Worm (Caenorhabditis elegans) whole organism, L3 larva: Measurements from ENCODE around the gene F14H12.7.

ENCODE experiments used
- jun-1 ChIP-seq: fragments of 150-350 bp; optimal IDR thresholded peaks from 2 replicates; lab custom pipeline; 2014; ENCODE audit warnings: missing biosample characterization, missing genetic modification reagents, missing genetic modification characterization
- nhr-11 ChIP-seq: fragments of 150-350 bp; optimal IDR thresholded peaks from 2 replicates; lab custom pipeline; 2014; ENCODE audit warnings: missing biosample characterization, missing genetic modification characterization

ce11 chrX:4402854-4403253 lies 40.4 kb upstream of the F14H12.7 start, which contains the start of gene D1079.1:
- TF ChIP-seq nhr-11 (tag; lab: Kevin White, UChicago) (no peak), jun-1 (tag; lab: Kevin White, UChicago) (no peak)
